Worm (Caenorhabditis elegans): ENCODE results near the gene F44D12.16.

ce11 chrIV:10047108-10047507 lies 18.2 kb downstream of the F44D12.16 start, which contains the start of gene T04B2.3:
- no peak for TF ChIP-seq ztf-3 (GFP tag; optimal IDR thresholded peaks at IDR 0.05)
- no peak for TF ChIP-seq mel-28 (tag; optimal IDR thresholded peaks at IDR 0.05; ENCODE audit: borderline replicate concordance)
- TF ChIP-seq F55B11.4 (tag; optimal IDR thresholded peaks at IDR 0.05; ENCODE audit: borderline replicate concordance, insufficient read depth) = no peak
